Fruit fly (Drosophila melanogaster): Measurements from ENCODE around the gene CG33557.

Gene CG33557

DNA sequence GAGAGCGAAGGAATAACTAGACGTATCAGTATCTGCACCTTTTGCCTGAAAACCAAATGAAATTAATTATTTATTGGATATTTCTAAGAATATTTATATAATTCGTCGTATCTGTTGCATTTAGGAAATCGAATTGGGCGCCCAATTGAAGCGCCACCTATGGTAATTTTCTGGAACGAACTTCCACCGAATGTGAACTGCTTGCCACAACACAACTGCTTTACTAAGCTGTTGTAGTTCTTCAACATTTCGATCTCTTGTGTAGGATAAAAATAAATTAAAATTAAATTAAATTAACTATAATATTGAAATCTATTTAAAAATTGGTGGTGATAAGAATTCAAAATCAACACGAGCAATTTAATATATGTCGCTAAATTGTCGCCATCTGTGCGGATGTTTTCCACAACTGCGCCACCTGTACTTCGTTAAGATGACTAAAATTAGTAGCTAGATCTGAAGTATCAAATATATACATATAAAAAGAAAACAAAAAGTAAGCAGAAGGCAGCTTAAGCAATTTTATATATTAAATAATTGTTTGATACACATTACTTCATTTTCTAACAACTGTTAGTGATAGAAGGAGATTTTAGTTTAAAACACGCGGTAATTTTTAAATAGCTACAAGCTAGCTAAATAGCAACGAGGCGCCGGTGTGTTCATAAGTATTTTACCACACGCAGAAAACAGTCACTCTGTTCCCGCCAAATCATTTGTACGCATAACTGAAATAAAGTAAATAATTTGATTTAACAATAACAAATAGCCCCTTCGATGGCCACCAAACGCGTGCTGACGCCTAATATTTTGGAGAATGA, 994 bp downstream of the CG33557 start, which contains the start of gene Dna2:
Dna2 (plus strand) TSS at position 688 of the 821 bp plus-strand sequence.
- no peak for TF ChIP-seq Myc (optimal IDR thresholded peaks at IDR 0.05)
- TF ChIP-seq ttk (optimal IDR thresholded peaks at IDR 0.05) = no peak
- TF ChIP-seq insv (optimal IDR thresholded peaks at IDR 0.05) = no peak
- TF ChIP-seq Sin3A (optimal IDR thresholded peaks at IDR 0.05) = no peak
- TF ChIP-seq psq (optimal IDR thresholded peaks at IDR 0.05) = no peak
- TF ChIP-seq h (optimal IDR thresholded peaks at IDR 0.05) = no peak

dm6 chrX:10014738-10015703, 6.0 kb downstream of the CG33557 start:
- TF ChIP-seq Myc (optimal IDR thresholded peaks at IDR 0.05) (no peak), ttk (optimal IDR thresholded peaks at IDR 0.05) (no peak), h (optimal IDR thresholded peaks at IDR 0.05) (no peak), Sin3A (optimal IDR thresholded peaks at IDR 0.05) (no peak), insv (optimal IDR thresholded peaks at IDR 0.05) (no peak), psq (optimal IDR thresholded peaks at IDR 0.05) (no peak)

DNA sequence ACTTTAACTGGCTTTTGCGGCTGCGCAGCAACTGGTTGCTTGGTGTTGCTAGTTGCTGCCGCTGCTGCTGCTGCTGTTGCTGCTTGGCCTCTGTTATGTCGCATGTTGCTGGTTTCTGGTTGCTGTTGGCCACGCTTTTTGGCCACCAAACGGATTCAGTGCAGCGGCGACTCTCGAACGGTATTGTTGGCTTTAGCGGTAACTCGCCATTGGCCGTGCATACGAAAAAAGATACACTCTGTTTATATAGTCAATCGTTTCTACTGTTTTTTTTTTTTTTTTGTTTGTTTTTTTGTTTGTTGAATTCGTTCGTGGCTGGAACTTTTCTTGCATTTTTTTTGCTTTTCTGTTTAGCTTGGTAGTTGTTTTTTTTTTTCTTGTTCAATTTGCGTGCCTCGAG, 7.7 kb downstream of the CG33557 start, which contains the start of gene Cht6:
Cht6 (plus strand) TSS at position 122 of the 400 bp plus-strand sequence.
- TF ChIP-seq psq (optimal IDR thresholded peaks at IDR 0.05) (no peak), ttk (optimal IDR thresholded peaks at IDR 0.05) (no peak), h (optimal IDR thresholded peaks at IDR 0.05) (no peak), Myc (optimal IDR thresholded peaks at IDR 0.05) (no peak), insv (optimal IDR thresholded peaks at IDR 0.05) (no peak), Sin3A (optimal IDR thresholded peaks at IDR 0.05) (no peak)

DNA sequence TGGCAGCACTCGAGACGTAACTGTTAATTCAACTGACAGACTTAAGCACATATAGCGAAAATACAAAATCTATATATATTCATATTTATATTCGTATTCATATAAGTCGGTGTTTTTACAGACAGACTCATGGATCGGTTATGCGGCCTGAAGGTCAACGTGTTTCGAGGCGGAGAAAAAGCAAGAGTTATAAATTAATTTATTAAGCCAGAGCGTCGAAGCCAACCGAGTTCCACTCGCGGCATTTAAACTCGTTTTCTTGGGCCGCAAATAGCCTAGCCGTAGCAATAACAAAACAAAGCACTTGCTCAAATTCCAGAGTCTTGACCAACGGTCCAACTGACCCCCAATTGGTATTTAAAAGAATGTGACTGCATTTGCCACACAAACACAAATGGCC, 11.8 kb downstream of the CG33557 start:
- TF ChIP-seq h (optimal IDR thresholded peaks at IDR 0.05) = no peak
- no peak for TF ChIP-seq Sin3A (optimal IDR thresholded peaks at IDR 0.05)
- TF ChIP-seq psq (optimal IDR thresholded peaks at IDR 0.05) = no peak
- no peak for TF ChIP-seq Myc (optimal IDR thresholded peaks at IDR 0.05)
- TF ChIP-seq insv (optimal IDR thresholded peaks at IDR 0.05) = no peak
- no peak for TF ChIP-seq ttk (optimal IDR thresholded peaks at IDR 0.05)

DNA sequence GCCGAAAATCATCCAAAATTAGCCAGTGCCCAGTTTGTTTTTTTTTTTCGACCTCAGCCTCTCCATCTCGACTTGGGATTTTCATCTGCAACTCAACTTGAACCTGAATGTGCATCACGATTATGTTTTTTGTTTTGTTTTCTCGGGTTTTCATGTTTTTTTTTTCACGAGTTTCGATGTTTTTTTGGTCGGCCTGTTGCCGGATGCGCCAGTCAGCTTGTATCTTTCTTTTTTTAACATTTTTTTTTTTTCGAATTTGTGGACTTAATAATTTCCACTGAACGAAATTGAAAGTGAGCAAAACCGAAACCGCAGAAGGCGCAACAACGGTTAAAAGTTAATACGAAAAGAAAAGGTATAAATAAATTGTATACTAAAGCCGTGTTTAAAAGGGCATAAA, 12.8 kb downstream of the CG33557 start:
- no peak for TF ChIP-seq insv (optimal IDR thresholded peaks at IDR 0.05)
- TF ChIP-seq ttk (optimal IDR thresholded peaks at IDR 0.05) = no peak
- no peak for TF ChIP-seq psq (optimal IDR thresholded peaks at IDR 0.05)
- no peak for TF ChIP-seq h (optimal IDR thresholded peaks at IDR 0.05)
- TF ChIP-seq Myc (optimal IDR thresholded peaks at IDR 0.05) = no peak

- TF ChIP-seq Myc (optimal IDR thresholded peaks at IDR 0.05) (no peak), h (optimal IDR thresholded peaks at IDR 0.05) (no peak), insv (optimal IDR thresholded peaks at IDR 0.05) (no peak), psq (optimal IDR thresholded peaks at IDR 0.05) (no peak), Sin3A (optimal IDR thresholded peaks at IDR 0.05) (no peak), ttk (optimal IDR thresholded peaks at IDR 0.05) (no peak)
Observed at dm6 chrX:10029730-10030129, 20.7 kb downstream of the CG33557 start.

dm6 chrX:10039528-10039927, 30.5 kb downstream of the CG33557 start:
- no peak for TF ChIP-seq insv (optimal IDR thresholded peaks at IDR 0.05)
- no peak for TF ChIP-seq ttk (optimal IDR thresholded peaks at IDR 0.05)
- no peak for TF ChIP-seq h (optimal IDR thresholded peaks at IDR 0.05)
- TF ChIP-seq psq (optimal IDR thresholded peaks at IDR 0.05) = no peak
- no peak for TF ChIP-seq Sin3A (optimal IDR thresholded peaks at IDR 0.05)
- TF ChIP-seq Myc (optimal IDR thresholded peaks at IDR 0.05) = no peak

DNA sequence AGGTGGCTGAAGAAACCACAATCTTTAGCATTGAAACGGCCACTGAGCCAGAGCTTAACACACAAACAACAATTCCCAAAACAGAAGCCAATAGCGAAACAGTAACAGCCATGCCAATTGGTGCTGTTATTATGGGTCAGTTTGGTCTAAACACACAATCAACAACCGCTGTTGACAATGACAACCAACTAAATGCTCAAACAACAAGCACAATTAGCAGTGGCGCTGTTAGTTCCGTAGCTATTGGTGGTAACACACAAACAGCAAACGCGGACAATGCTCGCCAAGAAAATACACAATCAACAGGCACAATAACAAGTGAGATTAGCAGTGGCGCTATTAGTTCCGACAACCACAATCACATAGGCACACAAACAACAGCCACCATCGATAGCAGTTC, 34.9 kb downstream of the CG33557 start:
- TF ChIP-seq Myc (optimal IDR thresholded peaks at IDR 0.05) (no peak), insv (optimal IDR thresholded peaks at IDR 0.05) (no peak), ttk (optimal IDR thresholded peaks at IDR 0.05) (no peak), Sin3A (optimal IDR thresholded peaks at IDR 0.05) (no peak), psq (optimal IDR thresholded peaks at IDR 0.05) (no peak), h (optimal IDR thresholded peaks at IDR 0.05) (no peak)

- TF ChIP-seq ttk (optimal IDR thresholded peaks at IDR 0.05) = no peak
- no peak for TF ChIP-seq Sin3A (optimal IDR thresholded peaks at IDR 0.05)
- TF ChIP-seq h (optimal IDR thresholded peaks at IDR 0.05) = no peak
- no peak for TF ChIP-seq psq (optimal IDR thresholded peaks at IDR 0.05)
- TF ChIP-seq insv (optimal IDR thresholded peaks at IDR 0.05) = no peak
- TF ChIP-seq Myc (optimal IDR thresholded peaks at IDR 0.05) = no peak
Observed at dm6 chrX:10045763-10046162, 36.8 kb downstream of the CG33557 start.

- TF ChIP-seq insv (optimal IDR thresholded peaks at IDR 0.05) = no peak
- no peak for TF ChIP-seq Myc (optimal IDR thresholded peaks at IDR 0.05)
- TF ChIP-seq ttk (optimal IDR thresholded peaks at IDR 0.05) = no peak
- TF ChIP-seq h (optimal IDR thresholded peaks at IDR 0.05) = no peak
- TF ChIP-seq Sin3A (optimal IDR thresholded peaks at IDR 0.05) = no peak
- no peak for TF ChIP-seq psq (optimal IDR thresholded peaks at IDR 0.05)
Observed at dm6 chrX:10046760-10047159, 37.8 kb downstream of the CG33557 start.

DNA sequence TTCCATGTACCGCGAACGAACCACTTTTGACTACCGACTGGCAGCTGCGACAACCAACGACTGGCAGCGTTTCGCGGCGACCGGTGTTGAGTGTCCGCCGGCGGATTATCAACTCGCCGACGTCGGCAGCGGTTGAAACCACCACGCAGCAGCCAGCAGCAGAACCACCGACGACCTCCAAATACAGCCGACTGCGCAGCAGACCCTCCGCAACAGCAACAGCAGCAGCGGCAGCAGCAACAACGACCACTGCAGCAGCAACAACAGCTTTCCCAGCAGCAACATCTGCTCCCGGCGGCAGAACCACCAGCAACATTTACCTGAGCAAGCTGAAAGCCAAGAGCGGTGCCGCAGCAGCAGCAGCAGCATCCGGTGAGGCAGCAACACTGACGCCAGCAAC, 39.0 kb downstream of the CG33557 start:
- TF ChIP-seq Myc (optimal IDR thresholded peaks at IDR 0.05) = no peak
- no peak for TF ChIP-seq psq (optimal IDR thresholded peaks at IDR 0.05)
- TF ChIP-seq h (optimal IDR thresholded peaks at IDR 0.05) = no peak
- TF ChIP-seq Sin3A (optimal IDR thresholded peaks at IDR 0.05) = no peak
- no peak for TF ChIP-seq insv (optimal IDR thresholded peaks at IDR 0.05)
- TF ChIP-seq ttk (optimal IDR thresholded peaks at IDR 0.05) = no peak

DNA sequence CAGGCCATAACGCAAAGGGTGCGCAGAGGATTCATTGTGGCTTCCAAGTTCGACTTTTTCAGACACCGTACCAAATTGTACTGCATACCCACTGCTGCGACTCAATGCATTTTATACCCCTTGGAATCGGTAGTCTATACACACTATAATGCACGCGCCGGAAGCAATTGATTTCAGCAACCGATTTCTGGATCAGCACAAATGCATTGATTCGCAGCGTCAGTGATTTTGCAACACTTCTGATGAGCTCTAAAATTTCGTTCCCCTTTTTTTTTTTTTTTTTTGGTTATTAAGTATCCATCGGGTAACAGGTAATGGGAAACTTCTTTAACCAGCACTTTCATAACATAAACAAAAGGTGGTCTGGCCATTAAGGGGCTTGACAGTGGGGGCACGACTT, 43.5 kb downstream of the CG33557 start, which contains the start of gene Yp2:
Yp2 (minus strand) TSS at position 88 of the 400 bp plus-strand sequence.
- TF ChIP-seq ttk (optimal IDR thresholded peaks at IDR 0.05) (no peak), psq (optimal IDR thresholded peaks at IDR 0.05) (no peak), h (optimal IDR thresholded peaks at IDR 0.05) (no peak), Sin3A (optimal IDR thresholded peaks at IDR 0.05) (no peak), insv (optimal IDR thresholded peaks at IDR 0.05) (no peak), Myc (optimal IDR thresholded peaks at IDR 0.05) (no peak)
